Fruit fly (Drosophila melanogaster) whole organism, embryonic: Measurements from ENCODE around the gene CG13385.

Source experiments
- BEAF-32 ChIP-seq: fragments of 200-800 bp; sonication (Bioruptor generic); optimal IDR thresholded peaks from 3 replicates; lab custom pipeline; 2017; ENCODE audit warnings: missing biosample characterization, missing genetic modification characterization, mild to moderate bottlenecking, moderate library complexity, missing genetic modification reagents
- CG10543 ChIP-seq: fragments of 200-800 bp; sonication (Bioruptor generic); optimal IDR thresholded peaks from 3 replicates; lab custom pipeline; 2017; ENCODE audit warnings: missing biosample characterization, mild to moderate bottlenecking, missing genetic modification characterization, moderate library complexity
- CG10654 ChIP-seq: fragments of 200-800 bp; sonication (Bioruptor generic); optimal IDR thresholded peaks from 2 replicates; lab custom pipeline; 2016; ENCODE audit warnings: missing biosample characterization, missing genetic modification characterization
- CG11456 ChIP-seq: fragments of 200-800 bp; sonication (Bioruptor generic); IDR thresholded peaks from 3 replicates; pipeline ENCODE4 v1.3.6; 2022; ENCODE audit warnings: missing biosample characterization, missing genetic modification characterization
- CG13424 ChIP-seq: fragments of 200-800 bp; sonication (Bioruptor generic); optimal IDR thresholded peaks from 2 replicates; lab custom pipeline; 2019; ENCODE audit warnings: missing biosample characterization, mild to moderate bottlenecking, missing genetic modification characterization, moderate library complexity
- CG1529 ChIP-seq: fragments of 200-800 bp; sonication (Bioruptor generic); optimal IDR thresholded peaks from 3 replicates; lab custom pipeline; 2018; ENCODE audit warnings: missing biosample characterization, missing genetic modification characterization
- CG17912 ChIP-seq: fragments of 200-800 bp; sonication (Bioruptor generic); optimal IDR thresholded peaks from 2 replicates; lab custom pipeline; 2018; ENCODE audit warnings: missing biosample characterization, mild to moderate bottlenecking, missing genetic modification characterization
- CG1832 ChIP-seq: fragments of 200-800 bp; sonication (Bioruptor generic); optimal IDR thresholded peaks from 2 replicates; lab custom pipeline; 2017; ENCODE audit warnings: missing biosample characterization, mild to moderate bottlenecking, missing genetic modification characterization, inconsistent platforms
- CG18619 ChIP-seq: fragments of 200-800 bp; sonication (Bioruptor generic); optimal IDR thresholded peaks from 3 replicates; lab custom pipeline; 2017; ENCODE audit warnings: missing biosample characterization, mild to moderate bottlenecking, missing genetic modification characterization
- CG2199 ChIP-seq: fragments of 200-800 bp; sonication (Bioruptor generic); IDR thresholded peaks from 3 replicates; pipeline ENCODE4 v1.3.6; 2022; ENCODE audit warnings: missing biosample characterization, missing genetic modification characterization
- CG30020 ChIP-seq: fragments of 200-800 bp; optimal IDR thresholded peaks from 2 replicates; lab custom pipeline; 2019; ENCODE audit warnings: missing biosample characterization, mild to moderate bottlenecking, missing genetic modification characterization, moderate library complexity
- CG4360 ChIP-seq: fragments of 200-800 bp; sonication (Bioruptor generic); IDR thresholded peaks from 2 replicates; pipeline ENCODE4 v1.3.6; 2022; ENCODE audit warnings: missing biosample characterization, missing genetic modification characterization
- CG7786 ChIP-seq: fragments of 200-800 bp; sonication (Bioruptor generic); optimal IDR thresholded peaks from 2 replicates; lab custom pipeline; 2016; ENCODE audit warnings: missing biosample characterization, missing genetic modification characterization
- Deaf1 ChIP-seq: fragments of 200-800 bp; optimal IDR thresholded peaks from 3 replicates; lab custom pipeline; 2019; ENCODE audit warnings: missing biosample characterization, mild to moderate bottlenecking, missing genetic modification characterization, moderate library complexity
- Eip74EF ChIP-seq, 2 experiments: fragments of 200-800 bp in 1 of 2; fragments of >200 bp in 1 of 2; sonication (Bioruptor generic) in 1 of 2; optimal IDR thresholded peaks; 2 replicates each; lab custom pipeline; 2017 to 2019; ENCODE audit warnings: missing biosample characterization in 2 of 2, missing genetic modification characterization in 2 of 2, mild to moderate bottlenecking in 1 of 2, moderate library complexity in 1 of 2
- Med ChIP-seq: fragments of 200-800 bp; sonication (Bioruptor generic); peaks from one replicate; lab custom pipeline; 2016; ENCODE audit warnings: missing biosample characterization, missing genetic modification characterization, mild to moderate bottlenecking, inconsistent platforms, moderate library complexity
- NFAT ChIP-seq: fragments of 200-800 bp; sonication (Bioruptor generic); IDR thresholded peaks from 2 replicates; pipeline ENCODE4 v1.3.6; 2022; ENCODE audit warnings: missing biosample characterization, missing genetic modification characterization
- Rfx ChIP-seq: fragments of 200-800 bp; sonication (Bioruptor generic); IDR thresholded peaks from 2 replicates; pipeline ENCODE4 v1.3.6; 2022; ENCODE audit warnings: missing biosample characterization, missing genetic modification characterization
- Trl ChIP-seq, 3 experiments: fragments of >200 bp in 2 of 3; fragments of 200-800 bp in 1 of 3; sonication (Bioruptor generic) in 1 of 3; optimal IDR thresholded peaks; 2 replicates in 1 of 3; 3 replicates in 2 of 3; lab custom pipeline; 2016 to 2017; ENCODE audit warnings: missing biosample characterization in 1 of 3, missing genetic modification characterization in 1 of 3
- chinmo ChIP-seq: fragments of 200-800 bp; sonication (Bioruptor generic); IDR thresholded peaks from 4 replicates; pipeline ENCODE4 v1.3.6; 2022; ENCODE audit warnings: missing biosample characterization, missing genetic modification characterization; ENCODE audit not compliant: partially characterized antibody
- crol ChIP-seq: fragments of 200-800 bp; sonication (Bioruptor generic); IDR thresholded peaks from 2 replicates; pipeline ENCODE4 v1.3.6; 2022; ENCODE audit warnings: missing biosample characterization, missing genetic modification characterization
- ewg ChIP-seq: fragments of 200-800 bp; sonication (Bioruptor generic); optimal IDR thresholded peaks from 3 replicates; lab custom pipeline; 2017; ENCODE audit warnings: mild to moderate bottlenecking, missing biosample characterization, missing genetic modification reagents, missing genetic modification characterization
- fd102C ChIP-seq: fragments of 200-800 bp; sonication (Bioruptor generic); optimal IDR thresholded peaks from 2 replicates; lab custom pipeline; 2018; ENCODE audit warnings: missing biosample characterization, mild to moderate bottlenecking, missing genetic modification characterization, moderate library complexity
- hb ChIP-seq: fragments of 200-800 bp; sonication (Bioruptor generic); IDR thresholded peaks from 3 replicates; pipeline ENCODE4 v1.3.6; 2022; ENCODE audit warnings: missing biosample characterization, missing genetic modification characterization; ENCODE audit not compliant: partially characterized antibody
- hbn ChIP-seq: fragments of 200-800 bp; sonication (Bioruptor generic); IDR thresholded peaks from 2 replicates; pipeline ENCODE4 v1.3.6; 2022; ENCODE audit warnings: missing biosample characterization, missing genetic modification characterization; ENCODE audit not compliant: partially characterized antibody
- kni ChIP-seq: fragments of 200-800 bp; sonication (Bioruptor generic); optimal IDR thresholded peaks from 3 replicates; lab custom pipeline; 2017; ENCODE audit warnings: mild to moderate bottlenecking, missing biosample characterization, missing genetic modification reagents, missing genetic modification characterization
- knrl ChIP-seq: fragments of 200-800 bp; sonication (Bioruptor generic); IDR thresholded peaks from 3 replicates; pipeline ENCODE4 v1.3.6; 2022; ENCODE audit warnings: missing biosample characterization, missing genetic modification characterization; ENCODE audit not compliant: partially characterized antibody
- nerfin-1 ChIP-seq: fragments of 200-800 bp; sonication (Bioruptor generic); optimal IDR thresholded peaks from 3 replicates; lab custom pipeline; 2019; ENCODE audit warnings: missing biosample characterization, mild to moderate bottlenecking, missing genetic modification characterization, moderate library complexity
- pros ChIP-seq: fragments of 200-800 bp; sonication (Bioruptor generic); optimal IDR thresholded peaks from 3 replicates; lab custom pipeline; 2019; ENCODE audit warnings: missing biosample characterization, mild to moderate bottlenecking, missing genetic modification characterization, moderate library complexity
- sd ChIP-seq: fragments of 200-800 bp; sonication (Bioruptor generic); optimal IDR thresholded peaks from 3 replicates; lab custom pipeline; 2018; ENCODE audit warnings: missing biosample characterization, mild to moderate bottlenecking, missing genetic modification characterization, moderate library complexity
- sens ChIP-seq: fragments of 200-800 bp; sonication (Bioruptor generic); peaks from one replicate; lab custom pipeline; 2016; ENCODE audit warnings: missing biosample characterization, missing genetic modification characterization
- zen2 ChIP-seq: fragments of 200-800 bp; sonication (Bioruptor generic); IDR thresholded peaks from 3 replicates; pipeline ENCODE4 v1.3.6; 2022; ENCODE audit warnings: missing biosample characterization, missing genetic modification characterization; ENCODE audit not compliant: partially characterized antibody

CG13385 gene

dm6 chr2L:8424662-8425208, 28.3 kb downstream of the CG13385 start (continued):
- TF ChIP-seq Trl (optimal IDR thresholded peaks at IDR 0.05; lab: Kevin White, UChicago) (peak; percentile 71 to 73), Trl (GFP tag; optimal IDR thresholded peaks at IDR 0.05; lab: Kevin White, UChicago) (no peak), Rfx (peak; percentile 76), Deaf1 (peak; percentile 45), pros (GFP tag; lab: Kevin White, UChicago) (peak; percentile 73), sd (tag; lab: Kevin White, UChicago) (peak; percentile 39), NFAT (0 out of 2 replicates have a peak, but pooled peaks have one; percentile 3), CG4360 (GFP tag; lab: Robert Waterston, UW) (0 out of 2 replicates have a peak, but pooled peaks have one; percentile 11), zen2 (GFP tag; lab: Robert Waterston, UW) (peak; percentile 11; the same call in 1 of the 3 replicates), crol (GFP tag; lab: Robert Waterston, UW) (peak; percentile 56), nerfin-1 (tag; lab: Kevin White, UChicago) (peak; percentile 55), CG10654 (GFP tag; lab: Kevin White, UChicago) (no peak), CG7786 (GFP tag; lab: Kevin White, UChicago) (no peak), chinmo (GFP tag; lab: Robert Waterston, UW) (0 out of 4 replicates have a peak, but pooled peaks have one; percentile 13), ewg (GFP tag; lab: Kevin White, UChicago) (peak; percentile 78), CG1832 (GFP tag; lab: Kevin White, UChicago) (peak; percentile 27)
- TF ChIP-seq, all 482 proteins: peak for 22

dm6 chr2L:8425212-8425611, 28.8 kb downstream of the CG13385 start:
- TF ChIP-seq fd102C (no peak), CG10543 (GFP tag; lab: Kevin White, UChicago) (no peak), BEAF-32 (no peak), Eip74EF (GFP tag; optimal IDR thresholded peaks at IDR 0.05; lab: Kevin White, UChicago) (no peak), hbn (GFP tag; lab: Robert Waterston, UW) (no peak), CG13424 (tag; lab: Kevin White, UChicago) (no peak), CG30020 (no peak), Trl (optimal IDR thresholded peaks at IDR 0.05; lab: Kevin White, UChicago) (peak in 1 of 2 experiments; percentile 15), Trl (GFP tag; optimal IDR thresholded peaks at IDR 0.05; lab: Kevin White, UChicago) (no peak), sens (peak; percentile 12), Med (GFP tag; lab: Kevin White, UChicago) (peak; percentile 31), hb (GFP tag; lab: Robert Waterston, UW) (no peak)

- TF ChIP-seq knrl (GFP tag; lab: Robert Waterston, UW) (no peak), kni (GFP tag; lab: Kevin White, UChicago) (no peak), zen2 (GFP tag; lab: Robert Waterston, UW) (no peak), CG2199 (GFP tag; lab: Robert Waterston, UW) (0 out of 3 replicates have a peak, but pooled peaks have one; percentile 39), CG17912 (GFP tag; lab: Kevin White, UChicago) (no peak), CG18619 (GFP tag; lab: Kevin White, UChicago) (no peak), CG11456 (GFP tag; lab: Robert Waterston, UW) (0 out of 3 replicates have a peak, but pooled peaks have one; percentile 21), pros (GFP tag; lab: Kevin White, UChicago) (peak; percentile 60), CG1529 (GFP tag; lab: Kevin White, UChicago) (no peak)
Measured at dm6 chr2L:8425962-8426759, 29.7 kb downstream of the CG13385 start.
